Fruit fly (Drosophila melanogaster) whole organism: Measurements from ENCODE around the gene CG32641.

ENCODE experiments used
- CG8478 ChIP-seq: fragments of >200 bp; optimal IDR thresholded peaks from 2 replicates; lab custom pipeline; 2018; ENCODE audit warnings: inconsistent platforms
- Dll ChIP-seq: fragments of >200 bp; optimal IDR thresholded peaks from 2 replicates; lab custom pipeline; 2017
- EcR ChIP-seq, 2 experiments: fragments of >200 bp; optimal IDR thresholded peaks; 2 replicates each; lab custom pipeline; 2017; ENCODE audit warnings: missing biosample characterization in 2 of 2, missing genetic modification characterization in 2 of 2, missing genetic modification reagents in 2 of 2
- pan ChIP-seq: fragments of >200 bp; optimal IDR thresholded peaks from 2 replicates; lab custom pipeline; 2017
- psq ChIP-seq: fragments of >200 bp; optimal IDR thresholded peaks from 2 replicates; lab custom pipeline; 2017
- usp ChIP-seq: fragments of >200 bp; optimal IDR thresholded peaks from 2 replicates; lab custom pipeline; 2017; ENCODE audit warnings: missing biosample characterization, missing genetic modification characterization, mixed read lengths

DNA sequence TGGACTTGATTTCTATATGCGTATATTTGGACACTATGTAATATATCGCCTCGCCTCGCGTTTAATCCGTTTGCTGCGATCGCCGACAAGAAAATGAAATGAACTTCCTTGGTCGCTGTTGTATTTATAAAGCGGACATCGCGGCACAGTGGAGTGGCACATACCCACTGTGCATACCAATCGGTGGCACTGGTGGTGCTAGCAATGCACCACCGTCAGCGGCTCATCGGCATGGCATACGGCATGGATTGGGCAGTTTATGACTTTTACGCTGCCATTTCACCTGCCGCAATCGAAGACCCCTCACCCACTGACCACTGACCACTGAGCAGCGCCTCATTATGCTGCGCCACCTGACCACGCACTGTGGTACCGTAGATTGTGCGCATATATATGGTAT lies 7.5 kb downstream of the CG32641 start, which contains the start of gene CG12723:
- no peak for TF ChIP-seq psq (lab: Kevin White, UChicago)
- no peak for TF ChIP-seq EcR (GFP tag; optimal IDR thresholded peaks at IDR 0.05; lab: Kevin White, UChicago)
- TF ChIP-seq pan = no peak
- no peak for TF ChIP-seq Dll (lab: Kevin White, UChicago)
- no peak for TF ChIP-seq usp (GFP tag; lab: Kevin White, UChicago)
- TF ChIP-seq CG8478 (lab: Kevin White, UChicago) = no peak
